Fruit fly (Drosophila melanogaster) whole organism, embryonic: ENCODE results near the gene CG14657.

Experiments used
- Ada2b ChIP-seq: fragments of 200-800 bp; sonication (Bioruptor generic); IDR thresholded peaks from 2 replicates; pipeline ENCODE4 v1.3.6; 2022; ENCODE audit warnings: missing biosample characterization, missing genetic modification characterization
- Awh ChIP-seq: fragments of 200-800 bp; sonication (Bioruptor generic); IDR thresholded peaks from 2 replicates; pipeline ENCODE4, ENCODE4 v1.3.6; 2022; ENCODE audit warnings: missing biosample characterization, missing genetic modification characterization
- Bteb2 ChIP-seq: fragments of 200-800 bp; sonication (Bioruptor generic); optimal IDR thresholded peaks from 2 replicates; lab custom pipeline; 2016; ENCODE audit warnings: missing biosample characterization, missing genetic modification characterization
- C15 ChIP-seq: fragments of 200-800 bp; sonication (Bioruptor generic); IDR thresholded peaks from 3 replicates; pipeline ENCODE4 v1.3.6; 2022; ENCODE audit warnings: missing biosample characterization, missing genetic modification characterization
- CG10366 ChIP-seq: fragments of 200-800 bp; sonication (Bioruptor generic); IDR thresholded peaks from 2 replicates; pipeline ENCODE4 v1.3.6; 2022; ENCODE audit warnings: missing biosample characterization, missing genetic modification characterization
- CG10431 ChIP-seq: fragments of 200-800 bp; sonication (Bioruptor generic); optimal IDR thresholded peaks from 3 replicates; lab custom pipeline; 2018; ENCODE audit warnings: missing biosample characterization, mild to moderate bottlenecking, missing genetic modification characterization
- CG11247 ChIP-seq: fragments of 200-800 bp; sonication (Bioruptor generic); IDR thresholded peaks from 2 replicates; pipeline ENCODE4 v1.3.6; 2022; ENCODE audit warnings: missing biosample characterization, missing genetic modification characterization
- CG12219 ChIP-seq: fragments of 200-800 bp; sonication (Bioruptor generic); optimal IDR thresholded peaks from 3 replicates; lab custom pipeline; 2018; ENCODE audit warnings: missing biosample characterization, mild to moderate bottlenecking, missing genetic modification characterization
- CG13424 ChIP-seq: fragments of 200-800 bp; sonication (Bioruptor generic); optimal IDR thresholded peaks from 2 replicates; lab custom pipeline; 2019; ENCODE audit warnings: missing biosample characterization, mild to moderate bottlenecking, missing genetic modification characterization, moderate library complexity
- CG14710 ChIP-seq: fragments of 200-800 bp; sonication (Bioruptor generic); optimal IDR thresholded peaks from 3 replicates; lab custom pipeline; 2019; ENCODE audit warnings: missing biosample characterization, mild to moderate bottlenecking, missing genetic modification characterization, moderate library complexity
- CG17361 ChIP-seq: fragments of 200-800 bp; sonication (Bioruptor generic); IDR thresholded peaks from 3 replicates; pipeline ENCODE4 v1.3.6; 2022; ENCODE audit warnings: missing biosample characterization, missing genetic modification characterization
- CG18619 ChIP-seq: fragments of 200-800 bp; sonication (Bioruptor generic); optimal IDR thresholded peaks from 3 replicates; lab custom pipeline; 2017; ENCODE audit warnings: missing biosample characterization, mild to moderate bottlenecking, missing genetic modification characterization
- CG42726 ChIP-seq: fragments of 200-800 bp; sonication (Bioruptor generic); IDR thresholded peaks from 2 replicates; pipeline ENCODE4 v1.3.6; 2022; ENCODE audit warnings: missing biosample characterization, missing genetic modification characterization; ENCODE audit not compliant: partially characterized antibody
- CG4404 ChIP-seq: fragments of 200-800 bp; sonication (Bioruptor generic); IDR thresholded peaks from 2 replicates; pipeline ENCODE4 v1.3.6; 2022; ENCODE audit warnings: missing biosample characterization, missing genetic modification characterization
- CG6272 ChIP-seq: fragments of 200-800 bp; sonication (Bioruptor generic); IDR thresholded peaks from 2 replicates; pipeline ENCODE4 v1.3.6; 2022; ENCODE audit warnings: missing biosample characterization, missing genetic modification characterization
- CG6683 ChIP-seq: fragments of 200-800 bp; sonication (Bioruptor generic); optimal IDR thresholded peaks from 2 replicates; lab custom pipeline; 2017; ENCODE audit warnings: missing biosample characterization, mild to moderate bottlenecking, missing genetic modification characterization, missing genetic modification reagents
- CG6765 ChIP-seq: fragments of 200-800 bp; sonication (Bioruptor generic); optimal IDR thresholded peaks from 3 replicates; lab custom pipeline; 2017; ENCODE audit warnings: missing biosample characterization, mild to moderate bottlenecking, missing genetic modification characterization
- CG7786 ChIP-seq: fragments of 200-800 bp; sonication (Bioruptor generic); optimal IDR thresholded peaks from 2 replicates; lab custom pipeline; 2016; ENCODE audit warnings: missing biosample characterization, missing genetic modification characterization
- CG8089 ChIP-seq: fragments of 200-800 bp; sonication (Bioruptor generic); optimal IDR thresholded peaks from 3 replicates; lab custom pipeline; 2016; ENCODE audit warnings: missing biosample characterization, missing genetic modification characterization
- CG8388 ChIP-seq: fragments of 200-800 bp; sonication (Bioruptor generic); optimal IDR thresholded peaks from 2 replicates; lab custom pipeline; 2019; ENCODE audit warnings: missing biosample characterization, mild to moderate bottlenecking, missing genetic modification characterization, moderate library complexity
- Dbx ChIP-seq: fragments of 200-800 bp; sonication (Bioruptor generic); IDR thresholded peaks from 3 replicates; pipeline ENCODE4 v1.3.6; 2022; ENCODE audit warnings: missing biosample characterization, missing genetic modification characterization
- Dip2 ChIP-seq: fragments of 200-800 bp; sonication (Bioruptor generic); IDR thresholded peaks from 2 replicates; pipeline ENCODE4 v1.3.6; 2022; ENCODE audit warnings: missing biosample characterization, missing genetic modification characterization
- Dll ChIP-seq: fragments of 200-800 bp; sonication (Bioruptor generic); IDR thresholded peaks from 4 replicates; pipeline ENCODE4 v1.3.6; 2022; ENCODE audit warnings: missing biosample characterization, missing genetic modification characterization; ENCODE audit not compliant: partially characterized antibody
- Dp ChIP-seq: fragments of 200-800 bp; sonication (Bioruptor generic); optimal IDR thresholded peaks from 2 replicates; lab custom pipeline; 2018; ENCODE audit warnings: missing biosample characterization, mild to moderate bottlenecking, missing genetic modification characterization, moderate library complexity
- E2f1 ChIP-seq: fragments of 200-800 bp; sonication (Bioruptor generic); IDR thresholded peaks from 2 replicates; pipeline ENCODE4 v1.3.6; 2022; ENCODE audit warnings: missing biosample characterization, missing genetic modification characterization
- HmgZ ChIP-seq: fragments of 200-800 bp; sonication (Bioruptor generic); optimal IDR thresholded peaks from 2 replicates; lab custom pipeline; 2018; ENCODE audit warnings: missing biosample characterization, mild to moderate bottlenecking, missing genetic modification characterization
- Hr39 ChIP-seq: fragments of >200 bp; optimal IDR thresholded peaks from 2 replicates; lab custom pipeline; 2017
- Lim3 ChIP-seq: fragments of 200-800 bp; sonication (Bioruptor generic); IDR thresholded peaks from 2 replicates; pipeline ENCODE4 v1.3.6; 2022; ENCODE audit warnings: missing biosample characterization, missing genetic modification characterization
- MESR4 ChIP-seq: fragments of 200-800 bp; sonication (Bioruptor generic); optimal IDR thresholded peaks from 2 replicates; lab custom pipeline; 2018; ENCODE audit warnings: missing biosample characterization, mild to moderate bottlenecking, missing genetic modification characterization, moderate library complexity
- NK7.1 ChIP-seq: fragments of 200-800 bp; sonication (Bioruptor generic); optimal IDR thresholded peaks from 3 replicates; lab custom pipeline; 2016; ENCODE audit warnings: missing biosample characterization, missing genetic modification characterization
- Pdp1 ChIP-seq, 2 experiments: fragments of 200-800 bp; sonication (Bioruptor generic); optimal IDR thresholded peaks; 3 replicates each; lab custom pipeline; 2016; ENCODE audit warnings: missing biosample characterization in 2 of 2, missing genetic modification characterization in 2 of 2, mild to moderate bottlenecking in 1 of 2, moderate library complexity in 1 of 2
- Sin3A ChIP-seq: fragments of >200 bp; optimal IDR thresholded peaks from 2 replicates; lab custom pipeline; 2018
- Ssrp ChIP-seq: fragments of 200-800 bp; sonication (Bioruptor generic); optimal IDR thresholded peaks from 2 replicates; lab custom pipeline; 2018; ENCODE audit warnings: missing biosample characterization, mild to moderate bottlenecking, missing genetic modification characterization, moderate library complexity
- aop ChIP-seq: fragments of 200-800 bp; sonication (Bioruptor generic); IDR thresholded peaks from 2 replicates; pipeline ENCODE4 v1.3.6; 2022; ENCODE audit warnings: missing biosample characterization, missing genetic modification characterization
- cato ChIP-seq: fragments of 200-800 bp; sonication (Bioruptor generic); optimal IDR thresholded peaks from 2 replicates; lab custom pipeline; 2016; ENCODE audit warnings: missing biosample characterization, missing genetic modification characterization, borderline replicate concordance
- chif ChIP-seq, 2 experiments: fragments of 200-800 bp; sonication (Bioruptor generic); optimal IDR thresholded peaks; 3 replicates each; lab custom pipeline; 2016; ENCODE audit warnings: missing biosample characterization in 2 of 2, missing genetic modification characterization in 2 of 2
- corto ChIP-seq: fragments of 200-800 bp; sonication (Bioruptor generic); optimal IDR thresholded peaks from 2 replicates; lab custom pipeline; 2016; ENCODE audit warnings: missing biosample characterization, mild to moderate bottlenecking, missing genetic modification characterization, moderate library complexity
- disco-r ChIP-seq: fragments of 200-800 bp; sonication (Bioruptor generic); optimal IDR thresholded peaks from 2 replicates; lab custom pipeline; 2016; ENCODE audit warnings: missing biosample characterization, missing genetic modification characterization
- fd3F ChIP-seq: fragments of 200-800 bp; sonication (Bioruptor generic); optimal IDR thresholded peaks from 2 replicates; lab custom pipeline; 2018; ENCODE audit warnings: missing biosample characterization, mild to moderate bottlenecking, missing genetic modification characterization, moderate library complexity
- gcm2 ChIP-seq: fragments of 200-800 bp; sonication (Bioruptor generic); optimal IDR thresholded peaks from 2 replicates; lab custom pipeline; 2016; ENCODE audit warnings: missing biosample characterization, missing genetic modification characterization
- gfzf ChIP-seq: fragments of 200-800 bp; sonication (Bioruptor generic); optimal IDR thresholded peaks from 2 replicates; lab custom pipeline; 2016; ENCODE audit warnings: missing biosample characterization, mild to moderate bottlenecking, missing genetic modification characterization, moderate library complexity
- gro ChIP-seq: fragments of 200-800 bp; sonication (Bioruptor generic); optimal IDR thresholded peaks from 2 replicates; lab custom pipeline; 2016; ENCODE audit warnings: missing biosample characterization, missing genetic modification characterization
- gt ChIP-seq: fragments of 200-800 bp; sonication (Bioruptor generic); IDR thresholded peaks from 2 replicates; pipeline ENCODE4 v1.3.6; 2022; ENCODE audit warnings: missing biosample characterization, missing genetic modification characterization
- luna ChIP-seq: fragments of 200-800 bp; sonication (Bioruptor generic); optimal IDR thresholded peaks from 2 replicates; lab custom pipeline; 2016; ENCODE audit warnings: missing biosample characterization, missing genetic modification characterization
- schlank ChIP-seq: fragments of 200-800 bp; sonication (Bioruptor generic); optimal IDR thresholded peaks from 2 replicates; lab custom pipeline; 2018; ENCODE audit warnings: missing biosample characterization, mild to moderate bottlenecking, missing genetic modification characterization
- slbo ChIP-seq: fragments of 200-800 bp; sonication (Bioruptor generic); IDR thresholded peaks from 2 replicates; pipeline ENCODE4 v1.3.6; 2022; ENCODE audit warnings: missing biosample characterization, missing genetic modification characterization
- sr ChIP-seq: fragments of 200-800 bp; sonication (Bioruptor generic); IDR thresholded peaks from 3 replicates; pipeline ENCODE4 v1.3.6; 2022; ENCODE audit warnings: missing biosample characterization, missing genetic modification characterization
- unc-4 ChIP-seq: fragments of 200-800 bp; sonication (Bioruptor generic); IDR thresholded peaks from 2 replicates; pipeline ENCODE4 v1.3.6; 2022; ENCODE audit warnings: missing biosample characterization, missing genetic modification characterization; ENCODE audit not compliant: partially characterized antibody
- vvl ChIP-seq: fragments of 200-800 bp; sonication (Bioruptor generic); IDR thresholded peaks from 2 replicates; pipeline ENCODE4 v1.3.6; 2022; ENCODE audit warnings: missing biosample characterization, missing genetic modification characterization
- zen ChIP-seq: fragments of 200-800 bp; sonication (Bioruptor generic); optimal IDR thresholded peaks from 3 replicates; lab custom pipeline; 2018; ENCODE audit warnings: missing biosample characterization, mild to moderate bottlenecking, missing genetic modification characterization, moderate library complexity

The CG14657 gene

DNA sequence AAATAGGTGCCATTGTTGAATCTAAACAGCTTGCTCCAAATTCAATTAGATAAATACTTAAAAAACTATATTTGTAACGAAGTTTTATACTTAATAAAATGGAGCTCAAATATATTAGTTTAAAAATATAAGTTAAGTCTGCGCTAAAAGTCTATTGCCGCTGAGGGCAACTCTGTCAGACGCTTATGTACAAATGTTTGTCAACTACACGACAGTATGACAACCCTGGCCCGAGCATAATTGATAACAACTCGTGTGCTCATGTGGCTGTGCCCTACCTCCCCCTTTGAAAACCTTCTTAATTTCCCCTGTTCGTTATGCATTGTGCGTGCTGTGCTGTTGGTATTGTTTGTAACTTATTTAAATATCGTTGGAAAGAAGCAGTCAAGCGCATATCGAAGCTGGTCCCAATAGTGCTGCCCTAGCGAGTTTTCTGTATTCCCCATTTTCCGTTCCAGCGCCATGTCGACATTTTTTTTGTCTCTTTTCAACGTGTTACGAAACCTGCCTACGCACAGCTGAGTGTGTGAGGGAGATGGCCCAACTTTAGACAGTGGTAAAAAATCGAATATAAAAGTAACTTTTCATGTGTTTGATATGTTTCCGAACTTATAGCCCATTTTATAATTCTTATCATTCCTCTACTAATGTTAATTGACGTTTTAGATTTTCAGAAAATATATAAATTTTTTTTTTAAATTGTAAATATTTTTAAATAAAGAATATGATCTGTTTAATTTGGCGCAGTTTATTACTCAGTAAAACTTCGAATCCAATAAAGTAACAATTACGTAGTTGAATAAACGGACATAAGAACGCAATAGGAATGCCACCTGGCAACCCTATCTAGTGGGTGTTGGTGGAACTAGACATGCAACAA, 16.2 kb downstream of the CG14657 start (continued):
- TF ChIP-seq Bteb2 (GFP tag; lab: Kevin White, UChicago) (no peak), Dll (no peak), sr (GFP tag; lab: Robert Waterston, UW) (peak; percentile 56; the same call in 2 of the 3 replicates), CG13424 (tag; lab: Kevin White, UChicago) (peak; percentile 87), HmgZ (peak; percentile 29), fd3F (GFP tag; lab: Kevin White, UChicago) (peak; percentile 57), CG14710 (tag; lab: Kevin White, UChicago) (peak; percentile 71), Hr39 (no peak), Dp (GFP tag; lab: Kevin White, UChicago) (no peak), luna (GFP tag; lab: Kevin White, UChicago) (no peak), corto (GFP tag; lab: Kevin White, UChicago) (no peak), CG6683 (GFP tag; lab: Kevin White, UChicago) (no peak), disco-r (GFP tag; lab: Kevin White, UChicago) (no peak), gt (GFP tag; lab: Robert Waterston, UW) (no peak), CG10366 (GFP tag; lab: Robert Waterston, UW) (no peak; the same call in 1 of the 2 replicates), Ssrp (tag; lab: Kevin White, UChicago) (peak; percentile 82), gro (GFP tag; lab: Kevin White, UChicago) (no peak), CG10431 (GFP tag; lab: Kevin White, UChicago) (peak; percentile 43), E2f1 (GFP tag; lab: Robert Waterston, UW) (peak; percentile 57), CG12219 (GFP tag; lab: Kevin White, UChicago) (no peak), unc-4 (GFP tag; lab: Robert Waterston, UW) (no peak), CG6272 (GFP tag; lab: Robert Waterston, UW) (no peak), CG42726 (GFP tag; lab: Robert Waterston, UW) (no peak), aop (GFP tag; lab: Robert Waterston, UW) (no peak), Pdp1 (GFP tag; optimal IDR thresholded peaks at IDR 0.05; lab: Kevin White, UChicago) (peak; percentile 1 to 92), CG18619 (GFP tag; lab: Kevin White, UChicago) (peak; percentile 38), gcm2 (peak; percentile 15), CG7786 (GFP tag; lab: Kevin White, UChicago) (no peak), cato (GFP tag; lab: Kevin White, UChicago) (peak; percentile 33), CG4404 (GFP tag; lab: Robert Waterston, UW) (no peak), CG6765 (peak; percentile 61), C15 (GFP tag; lab: Robert Waterston, UW) (0 out of 3 replicates have a peak, but pooled peaks have one; percentile 30), Dbx (GFP tag; lab: Robert Waterston, UW) (0 out of 3 replicates have a peak, but pooled peaks have one; percentile 19), slbo (GFP tag; lab: Robert Waterston, UW) (peak; percentile 68), Ada2b (GFP tag; lab: Robert Waterston, UW) (peak; percentile 66), MESR4 (GFP tag; lab: Kevin White, UChicago) (no peak), Sin3A (lab: Kevin White, UChicago) (no peak), gfzf (no peak), vvl (GFP tag; lab: Robert Waterston, UW) (peak; percentile 57), chif (GFP tag; optimal IDR thresholded peaks at IDR 0.05; lab: Kevin White, UChicago) (no peak), schlank (tag; lab: Kevin White, UChicago) (no peak), CG8089 (GFP tag; lab: Kevin White, UChicago) (no peak), Lim3 (GFP tag; lab: Robert Waterston, UW) (no peak), Awh (GFP tag; lab: Robert Waterston, UW) (0 out of 2 replicates have a peak, but pooled peaks have one; percentile 41), CG8388 (GFP tag; lab: Kevin White, UChicago) (peak; percentile 76), NK7.1 (no peak), Dip2 (GFP tag; lab: Robert Waterston, UW) (no peak), CG17361 (peak; percentile 82), CG11247 (GFP tag; lab: Robert Waterston, UW) (no peak; the same call in 1 of the 2 replicates), zen (tag; lab: Kevin White, UChicago) (peak; percentile 28)
